ENCODE assay signal across 4 fruit fly cellular contexts in the genomic region with DNA sequence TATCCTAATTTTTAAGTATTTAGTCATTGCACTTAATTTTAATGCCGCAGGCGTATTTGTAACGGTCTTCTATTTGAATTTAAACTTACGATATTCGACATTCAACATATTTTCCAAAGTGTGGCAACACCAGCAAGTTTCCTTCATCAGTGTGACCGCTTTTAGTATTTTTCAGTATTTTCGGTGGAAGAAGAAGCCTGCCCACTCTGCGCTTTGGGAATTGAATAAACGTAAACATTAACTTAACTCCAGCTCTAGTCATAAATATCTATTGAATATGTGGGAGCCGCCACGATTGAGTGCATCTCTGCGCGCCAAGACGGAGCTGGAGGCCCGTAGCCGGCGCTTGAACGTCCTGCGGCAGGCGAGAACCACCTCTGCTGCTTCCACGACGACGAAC.
TF ChIP-seq lines count a peak whose summit lies in the region.

Gene obe (plus strand): TSS at position 185 of the 400 bp plus-strand sequence.

- TF ChIP-seq CTCF in S2 (optimal IDR thresholded peaks at IDR 0.05; lab: Kevin White, UChicago), result peak; percentile 50 to 52
- peak; percentile 58 for TF ChIP-seq CTCF in whole organism, embryonic (GFP tag; optimal IDR thresholded peaks at IDR 0.05; lab: Kevin White, UChicago)

TF ChIP-seq in whole organism, adult, 20 proteins besides CTCF, POLR2A, EP300 and RAD21:
- TF ChIP-seq Mnt (GFP tag; optimal IDR thresholded peaks at IDR 0.05; lab: Kevin White, UChicago) (no peak), bab1 (GFP tag; optimal IDR thresholded peaks at IDR 0.05; lab: Kevin White, UChicago) (peak; percentile 19)

TF ChIP-seq in whole organism, embryonic, 481 proteins besides CTCF, POLR2A, EP300 and RAD21 (continues in another document):
- TF ChIP-seq CG15514 (GFP tag; optimal IDR thresholded peaks at IDR 0.05; lab: Kevin White, UChicago) (peak; percentile 33), chn (GFP tag; optimal IDR thresholded peaks at IDR 0.05; lab: Kevin White, UChicago) (no peak), YL-1 (GFP tag; optimal IDR thresholded peaks at IDR 0.05; lab: Kevin White, UChicago) (peak; percentile 73), CG17829 (tag; optimal IDR thresholded peaks at IDR 0.05; lab: Kevin White, UChicago) (peak; percentile 16), CG6791 (GFP tag; IDR thresholded peaks at IDR 0.05; lab: Robert Waterston, UW; ENCODE audit: partially characterized antibody) (peak; percentile 10; the same call in 1 of the 3 replicates), CG8089 (GFP tag; optimal IDR thresholded peaks at IDR 0.05; lab: Kevin White, UChicago) (no peak), trem (tag; optimal IDR thresholded peaks at IDR 0.05; lab: Kevin White, UChicago) (peak; percentile 98), CG12071 (GFP tag; optimal IDR thresholded peaks at IDR 0.05; lab: Kevin White, UChicago) (no peak), CG12155 (GFP tag; optimal IDR thresholded peaks at IDR 0.05; lab: Kevin White, UChicago) (no peak), Xrp1 (GFP tag; IDR thresholded peaks at IDR 0.05; lab: Robert Waterston, UW) (no peak), CG17385 (GFP tag; optimal IDR thresholded peaks at IDR 0.05; lab: Kevin White, UChicago) (peak; percentile 77), BEAF-32 (GFP tag; optimal IDR thresholded peaks at IDR 0.05; lab: Kevin White, UChicago) (peak; percentile 41), CG10543 (GFP tag; optimal IDR thresholded peaks at IDR 0.05; lab: Kevin White, UChicago) (no peak), CG17802 (tag; optimal IDR thresholded peaks at IDR 0.05; lab: Kevin White, UChicago) (no peak), CG6813 (GFP tag; optimal IDR thresholded peaks at IDR 0.05; lab: Kevin White, UChicago) (no peak), MBD-R2 (GFP tag; IDR thresholded peaks at IDR 0.05; lab: Robert Waterston, UW) (peak; percentile 81), CG6254 (GFP tag; optimal IDR thresholded peaks at IDR 0.05; lab: Kevin White, UChicago) (no peak), CG2678 (tag; optimal IDR thresholded peaks at IDR 0.05; lab: Kevin White, UChicago) (no peak), HmgZ (tag; optimal IDR thresholded peaks at IDR 0.05; lab: Kevin White, UChicago) (peak; percentile 52), Med (GFP tag; lab: Kevin White, UChicago) (peak; percentile 79), CG7839 (tag; optimal IDR thresholded peaks at IDR 0.05; lab: Kevin White, UChicago) (no peak), mirr (GFP tag; optimal IDR thresholded peaks at IDR 0.05; lab: Kevin White, UChicago) (no peak), CG34422 (GFP tag; IDR thresholded peaks at IDR 0.05; lab: Robert Waterston, UW) (0 out of 3 replicates have a peak, but pooled peaks have one; percentile 7), Ets97D (GFP tag; optimal IDR thresholded peaks at IDR 0.05; lab: Kevin White, UChicago) (peak; percentile 68), Sry-δ (GFP tag; optimal IDR thresholded peaks at IDR 0.05; lab: Kevin White, UChicago) (peak; percentile 15), vvl (GFP tag; IDR thresholded peaks at IDR 0.05; lab: Robert Waterston, UW) (peak; percentile 17; the same call in 1 of the 2 replicates), CG32767 (GFP tag; IDR thresholded peaks at IDR 0.05; lab: Robert Waterston, UW) (no peak), MESR4 (GFP tag; optimal IDR thresholded peaks at IDR 0.05; lab: Kevin White, UChicago) (peak; percentile 60), pzg (GFP tag; optimal IDR thresholded peaks at IDR 0.05; lab: Kevin White, UChicago) (peak; percentile 74), CG9437 (GFP tag; optimal IDR thresholded peaks at IDR 0.05; lab: Kevin White, UChicago) (peak; percentile 37), Dp (GFP tag; optimal IDR thresholded peaks at IDR 0.05; lab: Kevin White, UChicago) (peak; percentile 65), fd102C (GFP tag; optimal IDR thresholded peaks at IDR 0.05; lab: Kevin White, UChicago) (no peak), CG3995 (GFP tag; optimal IDR thresholded peaks at IDR 0.05; lab: Kevin White, UChicago) (peak; percentile 48), amos (GFP tag; IDR thresholded peaks at IDR 0.05; lab: Robert Waterston, UW; ENCODE audit: partially characterized antibody) (0 out of 2 replicates have a peak, but pooled peaks have one; percentile 17), slou (GFP tag; optimal IDR thresholded peaks at IDR 0.05; lab: Kevin White, UChicago) (no peak), CG31365 (tag; optimal IDR thresholded peaks at IDR 0.05; lab: Kevin White, UChicago) (no peak), Spps (tag; optimal IDR thresholded peaks at IDR 0.05; lab: Kevin White, UChicago) (no peak), CHES-1-like (GFP tag; optimal IDR thresholded peaks at IDR 0.05; lab: Kevin White, UChicago) (peak; percentile 18), CG14710 (tag; optimal IDR thresholded peaks at IDR 0.05; lab: Kevin White, UChicago) (peak; percentile 55), Myb (GFP tag; optimal IDR thresholded peaks at IDR 0.05; lab: Kevin White, UChicago) (peak; percentile 99), twi (tag; optimal IDR thresholded peaks at IDR 0.05; lab: Kevin White, UChicago) (no peak)

TF ChIP-seq in whole organism, wandering third instar larva, 38 proteins besides CTCF, POLR2A, EP300 and RAD21:
- TF ChIP-seq CG32264 (GFP tag; optimal IDR thresholded peaks at IDR 0.05; lab: Kevin White, UChicago) (no peak), Myc (optimal IDR thresholded peaks at IDR 0.05; lab: Kevin White, UChicago) (peak; percentile 53)
